Worm (Caenorhabditis elegans) whole organism, midembryonic: ENCODE data around the gene sptl-3.

Source experiments
- flt-1 ChIP-seq: fragments of 200-800 bp; sonication (Bioruptor generic); IDR thresholded peaks from 2 replicates; pipeline ENCODE4 v1.3.6; 2022; ENCODE audit warnings: missing genetic modification characterization, missing compliant biosample characterization
- klf-2 ChIP-seq: fragments of 200-800 bp; sonication (Bioruptor generic); conservative IDR thresholded peaks from 2 replicates; pipeline ENCODE4 v1.3.6; 2022; ENCODE audit warnings: missing genetic modification reagents, missing genetic modification characterization, missing compliant biosample characterization
- ref-1 ChIP-seq: fragments of 200-800 bp; sonication (Bioruptor generic); conservative IDR thresholded peaks from 2 replicates; pipeline ENCODE4 v1.3.6; 2022; ENCODE audit warnings: missing genetic modification reagents, missing genetic modification characterization, missing compliant biosample characterization
- tab-1 ChIP-seq: fragments of 200-800 bp; sonication (Bioruptor generic); IDR thresholded peaks from 2 replicates; pipeline ENCODE4 v1.3.6; 2022; ENCODE audit warnings: missing genetic modification characterization, missing compliant biosample characterization
- ztf-23 ChIP-seq: fragments of 200-800 bp; sonication (Bioruptor generic); IDR thresholded peaks from 2 replicates; pipeline ENCODE4 v1.3.6; 2022; ENCODE audit warnings: missing genetic modification reagents, missing genetic modification characterization, missing compliant biosample characterization
- ztf-29 ChIP-seq: fragments of 200-800 bp; sonication (Bioruptor generic); IDR thresholded peaks from 2 replicates; pipeline ENCODE4 v1.3.6; 2022; ENCODE audit warnings: missing genetic modification reagents, missing genetic modification characterization, missing compliant biosample characterization

- TF ChIP-seq ztf-23: no peak
- no peak for TF ChIP-seq flt-1 (GFP tag; lab: Robert Waterston, UW)
- no peak for TF ChIP-seq klf-2 (GFP tag; lab: Robert Waterston, UW)
- no peak for TF ChIP-seq tab-1
- no peak for TF ChIP-seq ztf-29
- no peak for TF ChIP-seq ref-1 (GFP tag; lab: Robert Waterston, UW)
These were observed 14.5 kb downstream of the sptl-3 start for ce11 chrV:13907557-13908104.
